Fruit fly (Drosophila melanogaster) whole organism, embryonic: Measurements from ENCODE around the gene Flad1.

Experiments
- Abd-B ChIP-seq: fragments of 200-800 bp; sonication (Bioruptor generic); optimal IDR thresholded peaks from 2 replicates; lab custom pipeline; 2018; ENCODE audit warnings: missing biosample characterization, mild to moderate bottlenecking, missing genetic modification characterization, moderate library complexity
- Adf1 ChIP-seq: fragments of 200-800 bp; sonication (Bioruptor generic); IDR thresholded peaks from 2 replicates; pipeline ENCODE4 v1.3.6; 2022; ENCODE audit warnings: missing biosample characterization, missing genetic modification characterization
- B-H1 ChIP-seq: fragments of 200-800 bp; sonication (Bioruptor generic); IDR thresholded peaks from 3 replicates; pipeline ENCODE4 v1.3.6; 2022; ENCODE audit warnings: missing biosample characterization, missing genetic modification characterization
- B-H2 ChIP-seq: fragments of 200-800 bp; sonication (Bioruptor generic); optimal IDR thresholded peaks from 2 replicates; lab custom pipeline; 2018; ENCODE audit warnings: missing biosample characterization, mild to moderate bottlenecking, missing genetic modification characterization
- BtbVII ChIP-seq: fragments of 200-800 bp; sonication (Bioruptor generic); optimal IDR thresholded peaks from 3 replicates; lab custom pipeline; 2017; ENCODE audit warnings: missing biosample characterization, mild to moderate bottlenecking, missing genetic modification characterization
- CG10209 ChIP-seq: fragments of 200-800 bp; sonication (Bioruptor generic); optimal IDR thresholded peaks from 3 replicates; lab custom pipeline; 2017; ENCODE audit warnings: missing biosample characterization, mild to moderate bottlenecking, missing genetic modification characterization, missing genetic modification reagents
- CG10959 ChIP-seq: fragments of 200-800 bp; sonication (Bioruptor generic); IDR thresholded peaks from 2 replicates; pipeline ENCODE4 v1.3.6; 2022; ENCODE audit warnings: missing biosample characterization, missing genetic modification characterization
- CG11504 ChIP-seq: fragments of 200-800 bp; sonication (Bioruptor generic); optimal IDR thresholded peaks from 3 replicates; lab custom pipeline; 2019; ENCODE audit warnings: missing biosample characterization, mild to moderate bottlenecking, missing genetic modification characterization, moderate library complexity
- CG13123 ChIP-seq: fragments of 200-800 bp; sonication (Bioruptor generic); optimal IDR thresholded peaks from 2 replicates; lab custom pipeline; 2016; ENCODE audit warnings: missing biosample characterization, missing genetic modification characterization
- CG13775 ChIP-seq: fragments of 200-800 bp; sonication (Bioruptor generic); optimal IDR thresholded peaks from 3 replicates; lab custom pipeline; 2017; ENCODE audit warnings: missing biosample characterization, mild to moderate bottlenecking, missing genetic modification characterization
- CG2678 ChIP-seq: fragments of 200-800 bp; sonication (Bioruptor generic); optimal IDR thresholded peaks from 3 replicates; lab custom pipeline; 2019; ENCODE audit warnings: missing biosample characterization, mild to moderate bottlenecking, missing genetic modification characterization, moderate library complexity
- CG2889 ChIP-seq: fragments of 200-800 bp; sonication (Bioruptor generic); IDR thresholded peaks from 3 replicates; pipeline ENCODE4 v1.3.6; 2022; ENCODE audit warnings: missing biosample characterization, missing genetic modification characterization
- CG30020 ChIP-seq: fragments of 200-800 bp; optimal IDR thresholded peaks from 2 replicates; lab custom pipeline; 2019; ENCODE audit warnings: missing biosample characterization, mild to moderate bottlenecking, missing genetic modification characterization, moderate library complexity
- CG3995 ChIP-seq: fragments of 200-800 bp; sonication (Bioruptor generic); optimal IDR thresholded peaks from 3 replicates; lab custom pipeline; 2016; ENCODE audit warnings: missing biosample characterization, missing genetic modification characterization
- CG4617 ChIP-seq: fragments of 200-800 bp; sonication (Bioruptor generic); optimal IDR thresholded peaks from 3 replicates; lab custom pipeline; 2016; ENCODE audit warnings: missing biosample characterization, missing genetic modification characterization, borderline replicate concordance
- Dad ChIP-seq: fragments of 200-800 bp; sonication (Bioruptor generic); optimal IDR thresholded peaks from 3 replicates; lab custom pipeline; 2016; ENCODE audit warnings: missing biosample characterization, missing genetic modification characterization
- HmgD ChIP-seq: fragments of 200-800 bp; sonication (Bioruptor generic); optimal IDR thresholded peaks from 3 replicates; lab custom pipeline; 2016; ENCODE audit warnings: missing biosample characterization, missing genetic modification characterization
- Max ChIP-seq: fragments of 200-800 bp; sonication (Bioruptor generic); optimal IDR thresholded peaks from 2 replicates; lab custom pipeline; 2016; ENCODE audit warnings: missing biosample characterization, mild to moderate bottlenecking, missing genetic modification characterization
- Med ChIP-seq: fragments of 200-800 bp; sonication (Bioruptor generic); peaks from one replicate; lab custom pipeline; 2016; ENCODE audit warnings: missing biosample characterization, missing genetic modification characterization, mild to moderate bottlenecking, inconsistent platforms, moderate library complexity
- Mes4 ChIP-seq: fragments of 200-800 bp; sonication (Bioruptor generic); optimal IDR thresholded peaks from 2 replicates; lab custom pipeline; 2016; ENCODE audit warnings: missing biosample characterization, missing genetic modification characterization
- NK7.1 ChIP-seq: fragments of 200-800 bp; sonication (Bioruptor generic); optimal IDR thresholded peaks from 3 replicates; lab custom pipeline; 2016; ENCODE audit warnings: missing biosample characterization, missing genetic modification characterization
- Side ChIP-seq: fragments of 200-800 bp; sonication (Bioruptor generic); optimal IDR thresholded peaks from 2 replicates; lab custom pipeline; 2016; ENCODE audit warnings: missing biosample characterization, missing genetic modification characterization
- Tbp ChIP-seq: fragments of >200 bp; optimal IDR thresholded peaks from 2 replicates; lab custom pipeline; 2018; ENCODE audit warnings: missing biosample characterization, missing genetic modification characterization
- Vsx1 ChIP-seq: fragments of 200-800 bp; sonication (Bioruptor generic); optimal IDR thresholded peaks from 2 replicates; lab custom pipeline; 2017; ENCODE audit warnings: missing biosample characterization, mild to moderate bottlenecking, missing genetic modification characterization, missing genetic modification reagents
- amos ChIP-seq: fragments of 200-800 bp; sonication (Bioruptor generic); IDR thresholded peaks from 2 replicates; pipeline ENCODE4 v1.3.6; 2022; ENCODE audit warnings: missing biosample characterization, missing genetic modification characterization; ENCODE audit not compliant: partially characterized antibody
- ara ChIP-seq: fragments of 200-800 bp; sonication (Bioruptor generic); IDR thresholded peaks from 2 replicates; pipeline ENCODE4 v1.3.6; 2022; ENCODE audit warnings: missing biosample characterization, missing genetic modification characterization
- bigmax ChIP-seq: fragments of 200-800 bp; sonication (Bioruptor generic); optimal IDR thresholded peaks from 2 replicates; lab custom pipeline; 2018; ENCODE audit warnings: missing biosample characterization, mild to moderate bottlenecking, missing genetic modification characterization
- btn ChIP-seq: fragments of 200-800 bp; sonication (Bioruptor generic); optimal IDR thresholded peaks from 2 replicates; lab custom pipeline; 2016; ENCODE audit warnings: missing biosample characterization, missing genetic modification characterization
- chinmo ChIP-seq: fragments of 200-800 bp; sonication (Bioruptor generic); IDR thresholded peaks from 4 replicates; pipeline ENCODE4 v1.3.6; 2022; ENCODE audit warnings: missing biosample characterization, missing genetic modification characterization; ENCODE audit not compliant: partially characterized antibody
- chn ChIP-seq: fragments of 200-800 bp; sonication (Bioruptor generic); optimal IDR thresholded peaks from 2 replicates; lab custom pipeline; 2016; ENCODE audit warnings: missing biosample characterization, missing genetic modification characterization
- cwo ChIP-seq: fragments of 200-800 bp; sonication (Bioruptor generic); optimal IDR thresholded peaks from 3 replicates; lab custom pipeline; 2017; ENCODE audit warnings: missing biosample characterization, missing genetic modification characterization, mild to moderate bottlenecking, moderate library complexity, missing genetic modification reagents
- dm ChIP-seq: fragments of 200-800 bp; sonication (Bioruptor generic); optimal IDR thresholded peaks from 3 replicates; lab custom pipeline; 2016; ENCODE audit warnings: missing biosample characterization, missing genetic modification characterization
- eyg ChIP-seq: fragments of 200-800 bp; sonication (Bioruptor generic); optimal IDR thresholded peaks from 3 replicates; lab custom pipeline; 2016; ENCODE audit warnings: missing biosample characterization, missing genetic modification characterization
- fd102C ChIP-seq: fragments of 200-800 bp; sonication (Bioruptor generic); optimal IDR thresholded peaks from 2 replicates; lab custom pipeline; 2018; ENCODE audit warnings: missing biosample characterization, mild to moderate bottlenecking, missing genetic modification characterization, moderate library complexity
- gfzf ChIP-seq: fragments of 200-800 bp; sonication (Bioruptor generic); optimal IDR thresholded peaks from 2 replicates; lab custom pipeline; 2016; ENCODE audit warnings: missing biosample characterization, mild to moderate bottlenecking, missing genetic modification characterization, moderate library complexity
- her ChIP-seq: fragments of 200-800 bp; sonication (Bioruptor generic); optimal IDR thresholded peaks from 2 replicates; lab custom pipeline; 2016; ENCODE audit warnings: missing biosample characterization, missing genetic modification characterization
- hkb ChIP-seq, 2 experiments: fragments of 200-800 bp in 1 of 2; fragments of >200 bp in 1 of 2; sonication (Bioruptor generic) in 1 of 2; IDR thresholded peaks in 1 of 2; optimal IDR thresholded peaks in 1 of 2; 2 replicates each; pipeline versions ENCODE4 v1.3.6 to Lab custom; 2017 to 2022; ENCODE audit warnings: missing biosample characterization in 1 of 2, missing genetic modification characterization in 1 of 2
- insv ChIP-seq, 2 experiments: fragments of 200-800 bp; sonication (Bioruptor generic); optimal IDR thresholded peaks; 3 replicates each; lab custom pipeline; 2016 to 2018; ENCODE audit warnings: missing biosample characterization in 2 of 2, missing genetic modification characterization in 2 of 2
- jigr1 ChIP-seq: fragments of 200-800 bp; sonication (Bioruptor generic); IDR thresholded peaks from 3 replicates; pipeline ENCODE4 v1.3.6; 2022; ENCODE audit warnings: missing biosample characterization, missing genetic modification characterization
- ken ChIP-seq: fragments of 200-800 bp; sonication (Bioruptor generic); IDR thresholded peaks from 3 replicates; pipeline ENCODE4 v1.3.6; 2022; ENCODE audit warnings: missing biosample characterization, missing genetic modification characterization
- lab ChIP-seq: fragments of 200-800 bp; sonication (Bioruptor generic); optimal IDR thresholded peaks from 3 replicates; lab custom pipeline; 2017; ENCODE audit warnings: missing biosample characterization, missing genetic modification characterization, mild to moderate bottlenecking, moderate library complexity, missing genetic modification reagents
- lola ChIP-seq, 3 experiments: fragments of >200 bp in 2 of 3; fragments of 200-800 bp in 1 of 3; sonication (Bioruptor generic) in 1 of 3; optimal IDR thresholded peaks; 2 replicates each; lab custom pipeline; 2017 to 2019; ENCODE audit warnings: missing biosample characterization in 3 of 3, missing genetic modification characterization in 3 of 3, mild to moderate bottlenecking in 1 of 3, moderate library complexity in 1 of 3
- nerfin-2 ChIP-seq: fragments of 200-800 bp; sonication (Bioruptor generic); IDR thresholded peaks from 2 replicates; pipeline ENCODE4 v1.3.6; 2022; ENCODE audit warnings: missing biosample characterization, missing genetic modification characterization; ENCODE audit not compliant: partially characterized antibody
- phol ChIP-seq: fragments of 200-800 bp; sonication (Bioruptor generic); optimal IDR thresholded peaks from 3 replicates; lab custom pipeline; 2018; ENCODE audit warnings: missing biosample characterization, mild to moderate bottlenecking, missing genetic modification characterization, moderate library complexity
- pum ChIP-seq: fragments of 200-800 bp; sonication (Bioruptor generic); optimal IDR thresholded peaks from 2 replicates; lab custom pipeline; 2016; ENCODE audit warnings: missing biosample characterization, missing genetic modification characterization
- schlank ChIP-seq: fragments of 200-800 bp; sonication (Bioruptor generic); optimal IDR thresholded peaks from 2 replicates; lab custom pipeline; 2018; ENCODE audit warnings: missing biosample characterization, mild to moderate bottlenecking, missing genetic modification characterization
- tio ChIP-seq: fragments of 200-800 bp; sonication (Bioruptor generic); optimal IDR thresholded peaks from 2 replicates; lab custom pipeline; 2017; ENCODE audit warnings: missing biosample characterization, missing genetic modification characterization, inconsistent platforms
- trem ChIP-seq: fragments of 200-800 bp; optimal IDR thresholded peaks from 3 replicates; lab custom pipeline; 2019; ENCODE audit warnings: missing biosample characterization, mild to moderate bottlenecking, missing genetic modification characterization, moderate library complexity
- vfl ChIP-seq: fragments of 200-800 bp; sonication (Bioruptor generic); optimal IDR thresholded peaks from 2 replicates; lab custom pipeline; 2016; ENCODE audit warnings: missing biosample characterization, missing genetic modification characterization

Gene Flad1

DNA sequence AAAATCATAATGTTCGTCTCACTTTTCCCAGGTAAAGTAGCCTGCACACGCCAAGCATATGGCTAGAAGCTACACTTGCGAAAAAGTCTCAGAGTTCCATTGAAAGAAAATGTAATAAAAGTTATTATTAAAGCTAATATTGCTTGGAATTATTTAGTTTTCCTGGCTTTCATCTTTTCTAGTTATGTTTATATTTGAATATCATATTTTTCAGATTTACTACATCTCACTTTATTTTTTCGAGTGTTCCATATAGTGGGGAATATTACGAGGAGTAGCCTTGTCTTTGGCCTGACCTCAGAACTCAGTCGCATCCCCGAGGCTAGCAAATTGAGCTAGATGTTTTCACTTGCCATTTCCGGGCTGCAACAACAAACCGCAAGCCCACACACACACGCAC is 15.8 kb downstream of the Flad1 start (continued):
- TF ChIP-seq phol (tag; lab: Kevin White, UChicago), result peak; percentile 28
- TF ChIP-seq CG11504 (tag; lab: Kevin White, UChicago), result peak; percentile 19
- TF ChIP-seq CG10959, result peak; percentile 52
- no peak for TF ChIP-seq dm (GFP tag; lab: Kevin White, UChicago)

DNA sequence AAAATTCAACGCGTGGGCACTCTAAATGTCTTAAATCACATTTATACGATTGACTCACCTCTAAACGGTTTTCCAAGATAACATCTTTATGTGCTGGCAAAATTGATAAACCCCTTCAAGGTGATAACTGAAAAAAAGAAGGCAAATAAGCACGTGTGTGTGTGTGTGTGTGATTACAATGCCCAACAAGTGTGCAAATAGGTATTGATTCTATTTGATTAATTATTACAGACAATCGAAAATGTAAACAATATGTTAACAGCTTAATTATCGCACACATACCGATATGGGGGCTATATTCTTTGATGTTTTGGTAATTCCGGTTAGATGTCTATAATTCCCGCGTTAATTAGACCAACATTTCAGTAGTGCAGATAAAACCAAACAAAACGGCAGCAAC is 16.8 kb downstream of the Flad1 start:
- no peak for TF ChIP-seq Dad (GFP tag; lab: Kevin White, UChicago)
- no peak for TF ChIP-seq jigr1 (GFP tag; lab: Robert Waterston, UW)
- TF ChIP-seq her, result no peak
- TF ChIP-seq CG2678 (tag; lab: Kevin White, UChicago), result peak; percentile 27
- TF ChIP-seq chn (GFP tag; lab: Kevin White, UChicago), result no peak
- TF ChIP-seq cwo (GFP tag; lab: Kevin White, UChicago), result peak; percentile 4
- no peak for TF ChIP-seq CG3995
- TF ChIP-seq pum (GFP tag; lab: Kevin White, UChicago), result no peak
- no peak for TF ChIP-seq lola (GFP tag; optimal IDR thresholded peaks at IDR 0.05; lab: Kevin White, UChicago)
- TF ChIP-seq CG13123 (GFP tag; lab: Kevin White, UChicago), result no peak
- TF ChIP-seq nerfin-2 (GFP tag; lab: Robert Waterston, UW), result no peak
- TF ChIP-seq trem, result no peak
- TF ChIP-seq eyg, result no peak
- no peak for TF ChIP-seq CG4617
- TF ChIP-seq CG13775 (GFP tag; lab: Kevin White, UChicago), result no peak
- peak; percentile 40 for TF ChIP-seq BtbVII (GFP tag; lab: Kevin White, UChicago)
- TF ChIP-seq HmgD (GFP tag; lab: Kevin White, UChicago), result no peak
- no peak for TF ChIP-seq Max (GFP tag; lab: Kevin White, UChicago)
- peak; percentile 51 for TF ChIP-seq Med (GFP tag; lab: Kevin White, UChicago)
- TF ChIP-seq Tbp (GFP tag; lab: Kevin White, UChicago), result no peak
- TF ChIP-seq Abd-B (GFP tag; lab: Kevin White, UChicago), result no peak
- TF ChIP-seq B-H2, result no peak
- no peak for TF ChIP-seq vfl
- TF ChIP-seq Side (GFP tag; lab: Kevin White, UChicago), result no peak
- TF ChIP-seq CG10209 (GFP tag; lab: Kevin White, UChicago), result no peak
- no peak for TF ChIP-seq tio (GFP tag; lab: Kevin White, UChicago)
- no peak for TF ChIP-seq fd102C
- no peak for TF ChIP-seq ara (GFP tag; lab: Robert Waterston, UW)
- TF ChIP-seq Vsx1 (GFP tag; lab: Kevin White, UChicago), result no peak
- no peak for TF ChIP-seq Adf1 (GFP tag; lab: Robert Waterston, UW)
- peak; percentile 64 for TF ChIP-seq lab (GFP tag; lab: Kevin White, UChicago)
- TF ChIP-seq chinmo, result no peak
- TF ChIP-seq CG30020, result no peak
- no peak for TF ChIP-seq CG2889 (GFP tag; lab: Robert Waterston, UW)
- TF ChIP-seq amos, result no peak
- no peak for TF ChIP-seq schlank (tag; lab: Kevin White, UChicago)
- TF ChIP-seq NK7.1 (GFP tag; lab: Kevin White, UChicago), result no peak
- no peak for TF ChIP-seq bigmax (GFP tag; lab: Kevin White, UChicago)
- no peak for TF ChIP-seq btn (GFP tag; lab: Kevin White, UChicago)
- no peak for TF ChIP-seq B-H1 (GFP tag; lab: Robert Waterston, UW)
- no peak for TF ChIP-seq hkb (optimal IDR thresholded peaks at IDR 0.05; lab: Kevin White, UChicago)
- no peak for TF ChIP-seq hkb (GFP tag; IDR thresholded peaks at IDR 0.05; lab: Robert Waterston, UW)
- no peak for TF ChIP-seq Mes4 (GFP tag; lab: Kevin White, UChicago)
- TF ChIP-seq ken (GFP tag; lab: Robert Waterston, UW), result no peak
- no peak for TF ChIP-seq gfzf
- no peak for TF ChIP-seq insv (GFP tag; optimal IDR thresholded peaks at IDR 0.05; lab: Kevin White, UChicago)
